Fruit fly (Drosophila melanogaster) whole organism, adult: ENCODE results near the gene LManII.

Experiments used
- CG5204 ChIP-seq: fragments of 200-800 bp; sonication (Bioruptor generic); optimal IDR thresholded peaks from 2 replicates; lab custom pipeline; 2016; ENCODE audit warnings: missing biosample characterization, missing genetic modification characterization
- kay ChIP-seq: fragments of 200-800 bp; sonication (Bioruptor generic); peaks from one replicate; lab custom pipeline; 2016; ENCODE audit warnings: missing biosample characterization, missing genetic modification characterization, borderline replicate concordance
- pad ChIP-seq: fragments of 200-800 bp; sonication (Bioruptor generic); optimal IDR thresholded peaks from 3 replicates; lab custom pipeline; 2017; ENCODE audit warnings: missing biosample characterization, missing genetic modification characterization, mild to moderate bottlenecking, moderate library complexity, missing genetic modification reagents
- tj ChIP-seq: fragments of 200-800 bp; sonication (Bioruptor generic); optimal IDR thresholded peaks from 3 replicates; lab custom pipeline; 2017; ENCODE audit warnings: missing biosample characterization, mild to moderate bottlenecking, missing genetic modification characterization, moderate library complexity

- TF ChIP-seq tj (no peak), kay (GFP tag; lab: Kevin White, UChicago) (no peak), CG5204 (GFP tag; lab: Kevin White, UChicago) (no peak), pad (GFP tag; lab: Kevin White, UChicago) (no peak)
Observed at dm6 chr2L:10502862-10503261, 45.4 kb downstream of the LManII start.
